Fruit fly (Drosophila melanogaster): ENCODE measurements around the gene Best1.

Best1 gene

DNA sequence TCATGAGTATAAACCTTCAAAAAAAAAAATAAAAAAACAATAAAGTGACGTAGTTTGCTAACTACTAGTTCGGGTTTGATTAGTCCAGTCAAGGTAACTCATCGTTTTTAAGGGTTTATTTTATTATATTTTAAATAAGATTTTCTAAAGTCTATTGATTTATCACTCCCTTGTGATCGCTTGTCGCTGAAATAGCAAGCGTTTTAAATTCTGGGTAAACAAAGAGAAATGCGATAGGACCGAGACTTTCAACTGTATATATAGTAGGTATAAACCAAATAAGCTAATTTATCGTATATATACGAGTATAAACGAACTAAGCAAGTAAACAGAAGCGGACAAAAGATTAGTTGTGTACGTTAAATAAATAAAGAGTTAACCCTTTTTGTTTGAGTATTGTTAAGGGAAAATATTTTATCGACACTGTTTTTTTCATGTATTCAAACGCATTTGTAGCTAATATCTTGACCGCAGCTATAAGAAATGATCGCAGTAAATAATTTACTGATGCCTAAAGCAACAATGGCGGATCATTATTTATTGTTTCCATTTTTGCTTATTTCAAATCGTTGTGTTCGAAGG, 1.7 kb downstream of the Best1 start (continued):
- TF ChIP-seq gce (GFP tag; IDR thresholded peaks at IDR 0.05) = 0 out of 3 replicates have a peak, but pooled peaks have one; percentile 20
- peak; percentile 35 for TF ChIP-seq nmo (GFP tag; optimal IDR thresholded peaks at IDR 0.05)
- peak; percentile 46 for TF ChIP-seq CG17385 (GFP tag; optimal IDR thresholded peaks at IDR 0.05)
- TF ChIP-seq oc (tag; optimal IDR thresholded peaks at IDR 0.05) = no peak
- TF ChIP-seq caup (GFP tag; optimal IDR thresholded peaks at IDR 0.05; ENCODE audit: severe bottlenecking) = no peak
- peak; percentile 61 for TF ChIP-seq CG15601 (tag; optimal IDR thresholded peaks at IDR 0.05)
- peak; percentile 48; the same call in 1 of the 2 replicates for TF ChIP-seq Rfx (GFP tag; IDR thresholded peaks at IDR 0.05)
- peak; percentile 1 for TF ChIP-seq salm (tag; optimal IDR thresholded peaks at IDR 0.05)
- no peak for TF ChIP-seq repo (GFP tag; optimal IDR thresholded peaks at IDR 0.05)
- peak; percentile 10 for TF ChIP-seq Hand (GFP tag; optimal IDR thresholded peaks at IDR 0.05)
- peak; percentile 41 for TF ChIP-seq CG9817 (tag; optimal IDR thresholded peaks at IDR 0.05)
- TF ChIP-seq CG33557 (GFP tag; optimal IDR thresholded peaks at IDR 0.05) = peak; percentile 47
- peak; percentile 62 for TF ChIP-seq CG9932 (GFP tag; IDR thresholded peaks at IDR 0.05)
- no peak for TF ChIP-seq CG1233 (GFP tag; optimal IDR thresholded peaks at IDR 0.05)
- peak; percentile 34; the same call in 1 of the 2 replicates for TF ChIP-seq CG11085 (GFP tag; IDR thresholded peaks at IDR 0.05)
- TF ChIP-seq CG6683 (GFP tag; optimal IDR thresholded peaks at IDR 0.05) = no peak
- no peak for TF ChIP-seq CG3995 (GFP tag; optimal IDR thresholded peaks at IDR 0.05)
- TF ChIP-seq CG13775 (GFP tag; optimal IDR thresholded peaks at IDR 0.05) = peak; percentile 10
- no peak for TF ChIP-seq trem (tag; optimal IDR thresholded peaks at IDR 0.05)
- TF ChIP-seq CG1647 (GFP tag; optimal IDR thresholded peaks at IDR 0.05) = no peak
- TF ChIP-seq CG10321 (GFP tag; IDR thresholded peaks at IDR 0.05) = no peak
- TF ChIP-seq gem (tag; optimal IDR thresholded peaks at IDR 0.05) = peak; percentile 62
- TF ChIP-seq gfzf (GFP tag; optimal IDR thresholded peaks at IDR 0.05) = no peak
- no peak for TF ChIP-seq CG10654 (GFP tag; optimal IDR thresholded peaks at IDR 0.05)
- TF ChIP-seq seq (GFP tag; IDR thresholded peaks at IDR 0.05) = peak; percentile 45; the same call in 1 of the 2 replicates
- no peak for TF ChIP-seq CG3163 (GFP tag; optimal IDR thresholded peaks at IDR 0.05)
- TF ChIP-seq crol (GFP tag; IDR thresholded peaks at IDR 0.05) = no peak
- TF ChIP-seq CoRest (tag; optimal IDR thresholded peaks at IDR 0.05) = peak; percentile 57
- no peak for TF ChIP-seq gt (GFP tag; IDR thresholded peaks at IDR 0.05)
- peak; percentile 39 for TF ChIP-seq Camta (GFP tag; optimal IDR thresholded peaks at IDR 0.05)
- peak; percentile 6 for TF ChIP-seq lbe (GFP tag; optimal IDR thresholded peaks at IDR 0.05)
- TF ChIP-seq CrebB (tag; optimal IDR thresholded peaks at IDR 0.05) = peak; percentile 22
- peak; percentile 28 for TF ChIP-seq CG7786 (GFP tag; optimal IDR thresholded peaks at IDR 0.05)
- TF ChIP-seq corto (GFP tag; optimal IDR thresholded peaks at IDR 0.05) = peak; percentile 3
- TF ChIP-seq CG2120 (GFP tag; optimal IDR thresholded peaks at IDR 0.05) = peak; percentile 70
- peak; percentile 32 for TF ChIP-seq CG12299 (tag; optimal IDR thresholded peaks at IDR 0.05)
- peak; percentile 32 for TF ChIP-seq NK7.1 (GFP tag; optimal IDR thresholded peaks at IDR 0.05)
- peak; percentile 66 for TF ChIP-seq unpg (GFP tag; optimal IDR thresholded peaks at IDR 0.05)
- TF ChIP-seq h (optimal IDR thresholded peaks at IDR 0.05) = no peak
- TF ChIP-seq Med (GFP tag) = peak; percentile 92
- peak; percentile 57 for TF ChIP-seq Atf6 (GFP tag; IDR thresholded peaks at IDR 0.05)
- TF ChIP-seq ems (GFP tag; optimal IDR thresholded peaks at IDR 0.05) = no peak
- no peak for TF ChIP-seq kni (GFP tag; optimal IDR thresholded peaks at IDR 0.05)
- TF ChIP-seq CG5953 (GFP tag; IDR thresholded peaks at IDR 0.05) = no peak
- peak; percentile 44; the same call in 1 of the 2 replicates for TF ChIP-seq CG31224 (GFP tag; IDR thresholded peaks at IDR 0.05)
- TF ChIP-seq sisA (GFP tag; IDR thresholded peaks at IDR 0.05) = no peak
- no peak for TF ChIP-seq CG3847 (GFP tag; IDR thresholded peaks at IDR 0.05)
- peak; percentile 50 for TF ChIP-seq Sox102F (GFP tag; optimal IDR thresholded peaks at IDR 0.05)
- no peak for TF ChIP-seq Eip74EF (GFP tag; optimal IDR thresholded peaks at IDR 0.05)
- TF ChIP-seq chn (GFP tag; optimal IDR thresholded peaks at IDR 0.05) = no peak
